Worm (Caenorhabditis elegans): ENCODE data around the gene flr-1.

flr-1 gene

ce11 chrX:13451578-13451977 lies 4.8 kb downstream of the flr-1 start, which contains the start of gene F02D10.6:
Gene F02D10.6, minus strand, starts transcription at chrX:13451678.
- no peak for TF ChIP-seq ceh-9 (tag; optimal IDR thresholded peaks at IDR 0.05)
- TF ChIP-seq ama-1 (optimal IDR thresholded peaks at IDR 0.05): no peak
- TF ChIP-seq elt-3 (tag; optimal IDR thresholded peaks at IDR 0.05): no peak
- no peak for TF ChIP-seq jun-1 (tag; optimal IDR thresholded peaks at IDR 0.05)
- TF ChIP-seq lin-39 (tag; optimal IDR thresholded peaks at IDR 0.05): no peak
- TF ChIP-seq nhr-76 (tag; optimal IDR thresholded peaks at IDR 0.05): no peak
- TF ChIP-seq unc-39 (tag; optimal IDR thresholded peaks at IDR 0.05): no peak
- no peak for TF ChIP-seq snpc-4 (tag; optimal IDR thresholded peaks at IDR 0.05)
- TF ChIP-seq sea-2 (GFP tag; optimal IDR thresholded peaks at IDR 0.05): no peak
- TF ChIP-seq ceh-82 (tag; optimal IDR thresholded peaks at IDR 0.05): no peak
- no peak for TF ChIP-seq mdl-1 (tag; optimal IDR thresholded peaks at IDR 0.05)
- no peak for TF ChIP-seq ztf-4 (tag; optimal IDR thresholded peaks at IDR 0.05)

- peak; percentile 67 for TF ChIP-seq nfya-1 (tag; optimal IDR thresholded peaks at IDR 0.05; ENCODE audit: insufficient read depth)
- peak; percentile 39 for TF ChIP-seq egl-5 (tag; optimal IDR thresholded peaks at IDR 0.05)
- peak; percentile 88 for TF ChIP-seq hmg-11 (tag; optimal IDR thresholded peaks at IDR 0.05)
- TF ChIP-seq ceh-82 (tag; optimal IDR thresholded peaks at IDR 0.05): peak; percentile 18
- TF ChIP-seq nhr-23 (tag; optimal IDR thresholded peaks at IDR 0.05): peak; percentile 52
- TF ChIP-seq lin-15B (tag; optimal IDR thresholded peaks at IDR 0.05): peak; percentile 2
- TF ChIP-seq skn-1 (tag; optimal IDR thresholded peaks at IDR 0.05): peak; percentile 71
- peak; percentile 11 for TF ChIP-seq nhr-25 (tag; optimal IDR thresholded peaks at IDR 0.05)
- TF ChIP-seq pha-4 (tag; optimal IDR thresholded peaks at IDR 0.05): peak; percentile 17
- peak; percentile 84 for TF ChIP-seq lsy-12 (tag; optimal IDR thresholded peaks at IDR 0.05)
- TF ChIP-seq elt-2 (tag; optimal IDR thresholded peaks at IDR 0.05): peak; percentile 62
- peak; percentile 68 for TF ChIP-seq tbx-2 (tag; optimal IDR thresholded peaks at IDR 0.05)
- peak; percentile 11 for TF ChIP-seq lin-39 (tag; optimal IDR thresholded peaks at IDR 0.05)
- TF ChIP-seq nhr-43 (tag; optimal IDR thresholded peaks at IDR 0.05; ENCODE audit: poor library complexity, severe bottlenecking): peak; percentile 25
Measured at ce11 chrX:13448665-13449099, 7.7 kb downstream of the flr-1 start.

ce11 chrX:13446418-13446817 lies 9.9 kb downstream of the flr-1 start, which contains the start of gene set-8:
Gene set-8, plus strand, starts transcription at chrX:13446718.
- TF ChIP-seq skn-1 (tag; optimal IDR thresholded peaks at IDR 0.05) (no peak), aly-2 (tag; optimal IDR thresholded peaks at IDR 0.05) (no peak), mml-1 (tag; optimal IDR thresholded peaks at IDR 0.05) (no peak), tbx-2 (tag; optimal IDR thresholded peaks at IDR 0.05) (no peak), nhr-12 (tag; optimal IDR thresholded peaks at IDR 0.05) (no peak), nhr-28 (tag; optimal IDR thresholded peaks at IDR 0.05) (no peak), daf-12 (tag; optimal IDR thresholded peaks at IDR 0.05) (no peak), pha-4 (tag; optimal IDR thresholded peaks at IDR 0.05) (no peak), nfya-1 (tag; optimal IDR thresholded peaks at IDR 0.05; ENCODE audit: insufficient read depth) (no peak), nhr-43 (tag; optimal IDR thresholded peaks at IDR 0.05; ENCODE audit: poor library complexity, severe bottlenecking) (no peak), ZK546.5 (tag; optimal IDR thresholded peaks at IDR 0.05) (no peak), nhr-11 (tag; optimal IDR thresholded peaks at IDR 0.05) (no peak), ceh-28 (tag; optimal IDR thresholded peaks at IDR 0.05) (no peak), elt-1 (tag; optimal IDR thresholded peaks at IDR 0.05) (no peak), fkh-10 (GFP tag; optimal IDR thresholded peaks at IDR 0.05) (no peak), ceh-82 (tag; optimal IDR thresholded peaks at IDR 0.05) (no peak), ztf-11 (tag; optimal IDR thresholded peaks at IDR 0.05) (no peak), nhr-25 (tag; optimal IDR thresholded peaks at IDR 0.05) (no peak), ceh-16 (tag; optimal IDR thresholded peaks at IDR 0.05) (no peak)

DNA sequence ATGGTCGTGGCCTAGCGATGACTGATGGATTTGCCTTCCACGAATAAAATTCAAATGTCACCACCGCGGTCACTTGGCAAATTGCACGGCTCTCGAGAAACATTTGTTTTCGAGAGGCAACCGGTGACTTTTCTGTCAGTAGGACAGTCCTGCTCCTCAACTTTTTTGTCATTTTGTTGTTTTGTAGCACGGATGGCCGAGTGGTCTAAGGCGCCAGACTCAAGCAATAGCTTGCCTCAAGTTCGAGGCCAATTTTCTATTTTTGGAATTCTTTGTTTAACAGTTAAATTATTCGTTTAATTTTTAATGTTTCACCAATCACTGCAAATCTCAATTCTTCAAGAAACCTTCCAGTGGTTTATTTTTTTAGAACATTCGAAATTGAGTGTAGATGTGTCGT lies 12.1 kb downstream of the flr-1 start:
- TF ChIP-seq nhr-77 (tag; optimal IDR thresholded peaks at IDR 0.05): no peak
- TF ChIP-seq elt-3 (tag; optimal IDR thresholded peaks at IDR 0.05): no peak

DNA sequence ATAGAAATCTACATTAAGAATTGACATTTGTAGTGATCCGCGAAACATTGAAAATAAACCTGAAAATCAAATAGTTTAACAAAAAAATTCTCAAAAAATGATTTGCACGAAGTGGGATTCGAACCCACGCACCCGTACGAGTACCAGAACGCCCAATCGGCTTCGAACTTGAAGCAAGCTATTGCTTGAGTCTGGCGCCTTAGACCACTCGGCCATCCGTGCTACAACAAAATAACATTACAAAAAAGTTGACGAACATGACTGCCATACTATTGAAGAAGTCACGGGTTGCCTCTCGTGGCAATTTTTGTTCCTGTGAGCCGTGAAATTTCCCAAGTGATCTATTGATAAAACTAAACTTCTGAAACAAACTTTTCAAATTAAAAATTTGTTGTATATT lies 13.1 kb downstream of the flr-1 start:
- no peak for TF ChIP-seq nhr-67 (tag; optimal IDR thresholded peaks at IDR 0.05)
- TF ChIP-seq tbx-2 (tag; optimal IDR thresholded peaks at IDR 0.05): no peak
- TF ChIP-seq unc-62 (GFP tag; optimal IDR thresholded peaks at IDR 0.05): no peak
- no peak for TF ChIP-seq elt-3 (tag; optimal IDR thresholded peaks at IDR 0.05)
- no peak for TF ChIP-seq jun-1 (tag; optimal IDR thresholded peaks at IDR 0.05)
- no peak for TF ChIP-seq fos-1 (tag; optimal IDR thresholded peaks at IDR 0.05)

Measured in whole organism, L3 larva.